Worm (Caenorhabditis elegans) whole organism, late embryonic: Measurements from ENCODE around the gene sam-4.

ENCODE experiments used
- F13H6.1 ChIP-seq: sonication (generic microtip); optimal IDR thresholded peaks from 2 replicates; lab custom pipeline; 2016; ENCODE audit warnings: missing genetic modification characterization, missing compliant biosample characterization
- K09A11.1 ChIP-seq: sonication (generic microtip); optimal IDR thresholded peaks from 2 replicates; lab custom pipeline; 2017; ENCODE audit warnings: antibody characterized with exemption, mild to moderate bottlenecking, missing genetic modification characterization, missing compliant biosample characterization; ENCODE audit not compliant: insufficient read depth
- ceh-9 ChIP-seq: sonication (generic microtip); optimal IDR thresholded peaks from 2 replicates; lab custom pipeline; 2016; ENCODE audit warnings: mild to moderate bottlenecking, missing genetic modification characterization, inconsistent platforms, missing compliant biosample characterization
- gmeb-2 ChIP-seq: sonication (generic microtip); optimal IDR thresholded peaks from 2 replicates; lab custom pipeline; 2016; ENCODE audit warnings: missing genetic modification characterization, inconsistent platforms, missing compliant biosample characterization
- nhr-11 ChIP-seq: fragments of 150-350 bp; optimal IDR thresholded peaks from 2 replicates; lab custom pipeline; 2014; ENCODE audit warnings: missing biosample characterization, missing genetic modification characterization
- npax-4 ChIP-seq: sonication (generic microtip); optimal IDR thresholded peaks from 2 replicates; lab custom pipeline; 2016; ENCODE audit warnings: missing genetic modification characterization, missing compliant biosample characterization
- pag-3 ChIP-seq: sonication (generic microtip); optimal IDR thresholded peaks from 2 replicates; lab custom pipeline; 2016; ENCODE audit warnings: missing compliant biosample characterization, missing genetic modification characterization, borderline replicate concordance
- pat-9 ChIP-seq: fragments of 200-800 bp; sonication (Bioruptor generic); optimal IDR thresholded peaks from 2 replicates; lab custom pipeline; 2018; ENCODE audit warnings: mild to moderate bottlenecking, missing genetic modification characterization, moderate library complexity, missing compliant biosample characterization
- pqm-1 ChIP-seq: sonication (generic microtip); optimal IDR thresholded peaks from 2 replicates; lab custom pipeline; 2016; ENCODE audit warnings: missing genetic modification characterization, missing compliant biosample characterization
- rnt-1 ChIP-seq: sonication (generic microtip); optimal IDR thresholded peaks from 2 replicates; lab custom pipeline; 2016; ENCODE audit warnings: missing genetic modification characterization, missing compliant biosample characterization
- syd-9 ChIP-seq: sonication (generic microtip); optimal IDR thresholded peaks from 2 replicates; lab custom pipeline; 2016; ENCODE audit warnings: mild to moderate bottlenecking, missing genetic modification characterization, moderate library complexity, missing compliant biosample characterization
- tbx-2 ChIP-seq: sonication (generic microtip); optimal IDR thresholded peaks from 2 replicates; lab custom pipeline; 2016; ENCODE audit warnings: missing genetic modification characterization, missing compliant biosample characterization
- unc-42 ChIP-seq: sonication (generic microtip); optimal IDR thresholded peaks from 2 replicates; lab custom pipeline; 2016; ENCODE audit warnings: missing genotype, missing genetic modification characterization, missing compliant biosample characterization
- unc-55 ChIP-seq: sonication (generic microtip); optimal IDR thresholded peaks from 2 replicates; lab custom pipeline; 2017; ENCODE audit warnings: missing biosample characterization, missing genetic modification reagents, missing genetic modification characterization

DNA sequence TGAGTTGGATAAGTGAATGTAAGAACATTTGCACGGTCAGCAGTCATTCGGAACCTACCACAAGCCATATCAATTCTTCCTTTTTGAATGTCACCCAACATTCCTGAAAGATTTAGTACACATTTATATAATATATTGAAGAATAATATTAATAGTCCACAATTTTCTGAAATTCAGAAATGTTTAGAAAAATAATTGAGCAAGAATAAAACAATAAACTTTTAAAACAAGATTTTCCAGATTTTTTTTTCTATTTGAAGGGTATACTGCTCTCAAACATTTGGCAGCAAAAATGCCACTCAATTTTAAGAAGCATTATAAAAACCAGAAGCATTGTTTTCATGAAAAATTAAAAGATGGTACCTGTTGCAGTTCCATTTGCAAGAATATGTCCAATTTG is 12.3 kb downstream of the sam-4 start, which contains the start of gene F59E12.8:
- TF ChIP-seq gmeb-2, result no peak
- no peak for TF ChIP-seq pag-3 (tag; lab: Kevin White, UChicago)
- TF ChIP-seq K09A11.1 (tag; lab: Kevin White, UChicago), result no peak
- TF ChIP-seq tbx-2 (tag; lab: Kevin White, UChicago), result no peak
- no peak for TF ChIP-seq rnt-1 (tag; lab: Kevin White, UChicago)
- TF ChIP-seq unc-42, result no peak
- TF ChIP-seq unc-55 (GFP tag; lab: Kevin White, UChicago), result no peak
- TF ChIP-seq nhr-11, result no peak
- TF ChIP-seq pat-9 (tag; lab: Kevin White, UChicago), result no peak
- no peak for TF ChIP-seq npax-4 (tag; lab: Kevin White, UChicago)
- TF ChIP-seq syd-9, result no peak
- no peak for TF ChIP-seq F13H6.1 (tag; lab: Kevin White, UChicago)
- TF ChIP-seq ceh-9 (tag; lab: Kevin White, UChicago), result no peak
- TF ChIP-seq pqm-1, result no peak
